Worm (Caenorhabditis elegans): ENCODE measurements around the gene irld-8.

The irld-8 gene

ce11 chrIV:8067745-8068144 lies 47.8 kb upstream of the irld-8 start:
- TF ChIP-seq swsn-7 (tag; optimal IDR thresholded peaks at IDR 0.05) (peak; percentile 8), ces-1 (GFP tag; optimal IDR thresholded peaks at IDR 0.05) (no peak), snu-23 (GFP tag; optimal IDR thresholded peaks at IDR 0.05) (peak; percentile 47), tbx-2 (tag; optimal IDR thresholded peaks at IDR 0.05) (no peak), ceh-82 (tag; optimal IDR thresholded peaks at IDR 0.05) (peak in 1 of 3 experiments; percentile 41), zip-4 (GFP tag; optimal IDR thresholded peaks at IDR 0.05) (no peak), elt-3 (tag; optimal IDR thresholded peaks at IDR 0.05) (peak in 2 of 6 experiments; percentile 24 to 27), nhr-20 (tag; optimal IDR thresholded peaks at IDR 0.05) (peak; percentile 57), hlh-17 (GFP tag; optimal IDR thresholded peaks at IDR 0.05; ENCODE audit: borderline replicate concordance) (no peak), nhr-71 (tag; optimal IDR thresholded peaks at IDR 0.05) (peak; percentile 12), nhr-85 (tag) (peak; percentile 90), mep-1 (tag; optimal IDR thresholded peaks at IDR 0.05) (peak; percentile 75), nhr-77 (tag; optimal IDR thresholded peaks at IDR 0.05) (peak; percentile 32), vab-15 (tag; optimal IDR thresholded peaks at IDR 0.05) (no peak), lin-14 (GFP tag; optimal IDR thresholded peaks at IDR 0.05) (peak; percentile 92), dpl-1 (GFP tag; optimal IDR thresholded peaks at IDR 0.05) (peak in 1 of 3 experiments; percentile 23), hpl-2 (GFP tag; optimal IDR thresholded peaks at IDR 0.05) (no peak), lsy-2 (tag; optimal IDR thresholded peaks at IDR 0.05) (peak in 1 of 2 experiments; percentile 34), efl-1 (optimal IDR thresholded peaks at IDR 0.05) (no peak), efl-1 (GFP tag; optimal IDR thresholded peaks at IDR 0.05 in 1 of 2) (peak in 1 of 2 experiments; percentile 89), rnt-1 (tag; optimal IDR thresholded peaks at IDR 0.05) (peak; percentile 40), blmp-1 (tag; optimal IDR thresholded peaks at IDR 0.05) (peak; percentile 82)

ce11 chrIV:8068280-8068679 lies 47.3 kb upstream of the irld-8 start:
- TF ChIP-seq nhr-71 (tag; optimal IDR thresholded peaks at IDR 0.05): no peak
- no peak for TF ChIP-seq ama-1 (optimal IDR thresholded peaks at IDR 0.05)
- TF ChIP-seq rnt-1 (tag; optimal IDR thresholded peaks at IDR 0.05): peak; percentile 63
- TF ChIP-seq egl-13 (tag; optimal IDR thresholded peaks at IDR 0.05): no peak
- no peak for TF ChIP-seq lin-15B (tag; optimal IDR thresholded peaks at IDR 0.05)
- no peak for TF ChIP-seq aha-1 (tag; optimal IDR thresholded peaks at IDR 0.05)
- TF ChIP-seq unc-130 (tag; optimal IDR thresholded peaks at IDR 0.05): peak; percentile 9
- TF ChIP-seq unc-62 (GFP tag; optimal IDR thresholded peaks at IDR 0.05): no peak
- no peak for TF ChIP-seq efl-1 (optimal IDR thresholded peaks at IDR 0.05)
- no peak for TF ChIP-seq efl-1 (GFP tag; optimal IDR thresholded peaks at IDR 0.05 in 1 of 2)
- no peak for TF ChIP-seq nhr-90 (tag; optimal IDR thresholded peaks at IDR 0.05; ENCODE audit: poor library complexity)
- no peak for TF ChIP-seq tbx-2 (tag; optimal IDR thresholded peaks at IDR 0.05)
- TF ChIP-seq zag-1 (tag; optimal IDR thresholded peaks at IDR 0.05): no peak
- TF ChIP-seq dsc-1 (tag; optimal IDR thresholded peaks at IDR 0.05): peak; percentile 9
- TF ChIP-seq C34B4.2 (tag; optimal IDR thresholded peaks at IDR 0.05): no peak
- no peak for TF ChIP-seq ets-5 (GFP tag; IDR thresholded peaks at IDR 0.05)
- no peak for TF ChIP-seq swsn-7 (tag; optimal IDR thresholded peaks at IDR 0.05)
- TF ChIP-seq ceh-63 (GFP tag; optimal IDR thresholded peaks at IDR 0.05): no peak
- no peak for TF ChIP-seq mef-2 (tag; optimal IDR thresholded peaks at IDR 0.05)
- TF ChIP-seq blmp-1 (tag; optimal IDR thresholded peaks at IDR 0.05): no peak
- no peak for TF ChIP-seq snu-23 (GFP tag; optimal IDR thresholded peaks at IDR 0.05)
- no peak for TF ChIP-seq unc-86 (tag; optimal IDR thresholded peaks at IDR 0.05)
- no peak for TF ChIP-seq efl-3 (GFP tag; optimal IDR thresholded peaks at IDR 0.05)
- peak in 1 of 2 experiments; percentile 24 for TF ChIP-seq mdl-1 (tag; optimal IDR thresholded peaks at IDR 0.05)
- TF ChIP-seq pax-3 (tag; optimal IDR thresholded peaks at IDR 0.05): no peak
- no peak for TF ChIP-seq tlp-1 (tag; optimal IDR thresholded peaks at IDR 0.05)
- peak; percentile 36 for TF ChIP-seq skn-1 (tag; optimal IDR thresholded peaks at IDR 0.05)
- no peak for TF ChIP-seq fkh-4 (tag; optimal IDR thresholded peaks at IDR 0.05; ENCODE audit: borderline replicate concordance)
- TF ChIP-seq nhr-11 (tag; optimal IDR thresholded peaks at IDR 0.05): no peak
- TF ChIP-seq snpc-4 (tag; optimal IDR thresholded peaks at IDR 0.05): no peak

Data from whole organism, L1 larva.